Worm (Caenorhabditis elegans): ENCODE data around the gene Y94H6A.5.

Gene Y94H6A.5

ce11 chrIV:2703927-2704401 is at the start of gene Y94H6A.5 (continued):
- no peak for TF ChIP-seq madf-6 (GFP tag; IDR thresholded peaks at IDR 0.05)
- TF ChIP-seq egl-44 (GFP tag; IDR thresholded peaks at IDR 0.05), result no peak
- TF ChIP-seq bed-1 (GFP tag; IDR thresholded peaks at IDR 0.05), result no peak
- no peak for TF ChIP-seq nhr-120 (GFP tag; IDR thresholded peaks at IDR 0.05)
- TF ChIP-seq snpc-4 (GFP tag; optimal IDR thresholded peaks at IDR 0.05), result no peak
- peak in 1 of 4 experiments; percentile 18 for TF ChIP-seq snpc-4 (tag; optimal IDR thresholded peaks at IDR 0.05)
- no peak for TF ChIP-seq hsf-1 (GFP tag; IDR thresholded peaks at IDR 0.05)
- TF ChIP-seq egrh-3 (GFP tag; IDR thresholded peaks at IDR 0.05), result 0 out of 2 replicates have a peak, but pooled peaks have one; percentile 9
- no peak for TF ChIP-seq F57A8.1 (GFP tag; optimal IDR thresholded peaks at IDR 0.05)
- no peak for TF ChIP-seq lin-26 (GFP tag; IDR thresholded peaks at IDR 0.05)
- no peak for TF ChIP-seq madf-10 (tag; optimal IDR thresholded peaks at IDR 0.05)
- no peak for TF ChIP-seq nfya-2 (GFP tag; IDR thresholded peaks at IDR 0.05)
- TF ChIP-seq madf-3 (GFP tag; IDR thresholded peaks at IDR 0.05), result no peak
- TF ChIP-seq K11D2.4 (GFP tag; IDR thresholded peaks at IDR 0.05), result no peak
- 0 out of 2 replicates have a peak, but pooled peaks have one; percentile 27 for TF ChIP-seq cebp-1 (GFP tag; IDR thresholded peaks at IDR 0.05)
- TF ChIP-seq cebp-1 (tag; optimal IDR thresholded peaks at IDR 0.05), result peak; percentile 60
- TF ChIP-seq F52B5.7 (tag; optimal IDR thresholded peaks at IDR 0.05), result no peak
- no peak for TF ChIP-seq attf-6 (GFP tag; IDR thresholded peaks at IDR 0.05)
- TF ChIP-seq gei-17 (GFP tag; optimal IDR thresholded peaks at IDR 0.05), result no peak
- no peak for TF ChIP-seq aptf-2 (GFP tag; conservative IDR thresholded peaks at IDR 0.05)
- no peak for TF ChIP-seq Y56A3A.18 (GFP tag; IDR thresholded peaks at IDR 0.05)
- peak; percentile 34 for TF ChIP-seq attf-5 (GFP tag; optimal IDR thresholded peaks at IDR 0.05)
- no peak for TF ChIP-seq tbx-9 (tag; optimal IDR thresholded peaks at IDR 0.05; ENCODE audit: borderline replicate concordance)
- no peak for TF ChIP-seq Y53F4B.3 (GFP tag; IDR thresholded peaks at IDR 0.05)
- TF ChIP-seq ccch-3 (GFP tag; optimal IDR thresholded peaks at IDR 0.05), result no peak
- no peak for TF ChIP-seq xnd-1 (tag; optimal IDR thresholded peaks at IDR 0.05)
- TF ChIP-seq ztf-22 (GFP tag; optimal IDR thresholded peaks at IDR 0.05), result no peak
- no peak for TF ChIP-seq bed-2 (GFP tag; IDR thresholded peaks at IDR 0.05)
- peak; percentile 47 for TF ChIP-seq F23B12.7 (tag; optimal IDR thresholded peaks at IDR 0.05; ENCODE audit: insufficient read depth)
- peak; percentile 57; the same call in 1 of the 2 replicates for TF ChIP-seq mcd-1 (GFP tag; IDR thresholded peaks at IDR 0.05)
- TF ChIP-seq F10E7.11 (tag; optimal IDR thresholded peaks at IDR 0.05), result no peak
- TF ChIP-seq lsl-1 (GFP tag; optimal IDR thresholded peaks at IDR 0.05), result peak; percentile 72
- TF ChIP-seq ztf-25 (GFP tag; IDR thresholded peaks at IDR 0.05), result peak; percentile 63; the same call in 1 of the 2 replicates
- no peak for TF ChIP-seq ceh-91 (GFP tag; IDR thresholded peaks at IDR 0.05)
- no peak for TF ChIP-seq nfya-1 (tag; optimal IDR thresholded peaks at IDR 0.05; ENCODE audit: borderline replicate concordance, insufficient read depth)
- no peak for TF ChIP-seq sptf-2 (GFP tag; optimal IDR thresholded peaks at IDR 0.05)
- TF ChIP-seq lin-40 (tag; optimal IDR thresholded peaks at IDR 0.05), result peak; percentile 39
- TF ChIP-seq snpc-1.1 (tag; optimal IDR thresholded peaks at IDR 0.05; ENCODE audit: insufficient read depth), result no peak
- TF ChIP-seq unc-62 (GFP tag; optimal IDR thresholded peaks at IDR 0.05), result no peak
- peak; percentile 61 for TF ChIP-seq dox-1 (GFP tag; IDR thresholded peaks at IDR 0.05)
- peak; percentile 10 for TF ChIP-seq lin-54 (GFP tag; optimal IDR thresholded peaks at IDR 0.05)
- TF ChIP-seq cebp-2 (GFP tag; IDR thresholded peaks at IDR 0.05), result no peak
- no peak for TF ChIP-seq B0035.1 (tag; optimal IDR thresholded peaks at IDR 0.05)
- TF ChIP-seq pha-4 (tag; optimal IDR thresholded peaks at IDR 0.05), result no peak
- TF ChIP-seq lag-1 (GFP tag; IDR thresholded peaks at IDR 0.05), result no peak
- TF ChIP-seq rcor-1 (GFP tag; IDR thresholded peaks at IDR 0.05), result 0 out of 2 replicates have a peak, but pooled peaks have one; percentile 18
- TF ChIP-seq Y79H2A.3 (GFP tag; conservative IDR thresholded peaks at IDR 0.05), result no peak
- no peak for TF ChIP-seq ets-4 (GFP tag; optimal IDR thresholded peaks at IDR 0.05)
- TF ChIP-seq F22D6.2 (tag; optimal IDR thresholded peaks at IDR 0.05), result no peak

All from whole organism, young adult.